Worm (Caenorhabditis elegans): ENCODE measurements around the gene srbc-42.
"Not testable (repeated sequence)": the region's sequence is repeated elsewhere in the genome, so short reads cannot be mapped to it uniquely, and the experiment has no call there.

srbc-42 gene

DNA sequence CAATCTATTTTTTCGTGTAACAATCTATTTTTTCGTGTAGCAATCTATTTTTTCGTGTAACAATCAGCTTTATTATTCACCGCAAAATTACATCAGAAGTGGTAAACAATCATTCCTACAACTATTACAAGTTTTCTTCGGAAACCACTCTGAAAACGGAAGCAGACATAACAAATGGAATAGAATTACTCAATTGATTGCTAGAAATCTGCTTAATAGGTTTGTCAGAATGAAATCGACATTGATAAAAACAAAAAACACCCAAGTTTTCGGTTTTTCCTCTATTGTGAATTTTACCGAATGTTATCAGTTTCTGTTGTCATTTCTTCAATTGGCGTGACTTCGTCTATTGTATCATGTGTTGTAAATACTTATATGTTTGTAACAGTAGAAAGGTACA is 44.2 kb downstream of the srbc-42 start, which contains the start of gene srbc-20:
Gene srbc-20, plus strand, starts transcription at position 301 of the 400 bp plus-strand sequence.
- no peak for TF ChIP-seq ceh-28 (tag; optimal IDR thresholded peaks at IDR 0.05)
- no peak for TF ChIP-seq elt-3 (tag; optimal IDR thresholded peaks at IDR 0.05)
- TF ChIP-seq elt-2 (tag; optimal IDR thresholded peaks at IDR 0.05): no peak

DNA sequence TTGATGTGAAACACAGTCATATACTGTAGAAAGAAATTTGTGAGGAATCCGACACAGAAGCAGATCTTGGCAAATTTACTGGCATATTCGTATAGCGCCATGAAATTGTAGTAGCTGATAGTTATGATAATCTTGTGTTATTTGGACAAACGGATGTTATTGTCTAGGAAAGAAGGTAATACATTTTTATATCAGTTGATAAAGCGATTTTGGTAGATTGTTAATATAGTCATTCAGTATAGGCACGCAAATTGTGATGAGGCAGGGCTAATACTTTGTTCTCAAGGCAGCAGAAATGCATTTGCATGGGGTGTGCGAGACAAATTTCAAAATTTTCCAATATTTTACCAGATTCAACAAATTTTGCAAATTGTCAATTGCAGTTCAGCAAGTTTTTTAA is 45.0 kb downstream of the srbc-42 start, which contains the start of gene str-52:
Gene str-52, minus strand, starts transcription at position 101 of the 400 bp plus-strand sequence.
- TF ChIP-seq ZK546.5 (tag; optimal IDR thresholded peaks at IDR 0.05) (no peak), pha-4 (tag; optimal IDR thresholded peaks at IDR 0.05) (no peak), nfya-1 (tag; optimal IDR thresholded peaks at IDR 0.05; ENCODE audit: insufficient read depth) (no peak), unc-62 (GFP tag; optimal IDR thresholded peaks at IDR 0.05) (no peak), ama-1 (optimal IDR thresholded peaks at IDR 0.05) (no peak), elt-2 (tag; optimal IDR thresholded peaks at IDR 0.05) (no peak), nhr-28 (tag; optimal IDR thresholded peaks at IDR 0.05) (no peak), nhr-237 (tag; optimal IDR thresholded peaks at IDR 0.05) (no peak), mml-1 (tag; optimal IDR thresholded peaks at IDR 0.05) (no peak), fkh-2 (tag; optimal IDR thresholded peaks at IDR 0.05) (no peak), elt-1 (tag; optimal IDR thresholded peaks at IDR 0.05) (no peak), nhr-43 (tag; optimal IDR thresholded peaks at IDR 0.05; ENCODE audit: poor library complexity, severe bottlenecking) (no peak), snpc-4 (tag; optimal IDR thresholded peaks at IDR 0.05) (no peak), elt-3 (tag; optimal IDR thresholded peaks at IDR 0.05) (no peak), nhr-25 (tag; optimal IDR thresholded peaks at IDR 0.05) (no peak), nhr-67 (tag; optimal IDR thresholded peaks at IDR 0.05) (no peak), nhr-76 (tag; optimal IDR thresholded peaks at IDR 0.05) (no peak), eor-1 (tag; optimal IDR thresholded peaks at IDR 0.05) (no peak)

DNA sequence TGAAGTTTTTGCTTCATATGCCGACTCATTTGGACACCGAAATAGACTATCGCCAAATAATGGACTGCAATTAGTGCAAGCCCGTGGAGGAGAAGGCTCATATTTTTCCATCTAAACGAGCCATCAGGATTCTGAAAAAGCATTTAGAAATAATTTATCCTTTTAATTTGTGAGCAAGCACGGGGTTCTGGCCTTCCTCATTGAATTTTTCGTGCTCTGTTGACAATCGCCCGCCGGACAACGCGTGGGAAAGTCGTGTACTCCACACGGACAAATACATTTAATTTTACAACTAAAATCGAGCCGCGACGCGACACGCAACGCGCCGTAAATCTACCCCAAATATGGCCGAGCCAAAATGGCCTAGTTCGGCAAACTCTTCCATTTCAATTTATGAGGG is 46.6 kb downstream of the srbc-42 start, which contains the start of gene F22F7.12:
Gene F22F7.12, minus strand, starts transcription at position 101 of the 400 bp plus-strand sequence.
- TF ChIP-seq sea-2 (GFP tag; optimal IDR thresholded peaks at IDR 0.05); eor-1 (tag; optimal IDR thresholded peaks at IDR 0.05); nhr-43 (tag; optimal IDR thresholded peaks at IDR 0.05; ENCODE audit: poor library complexity, severe bottlenecking): not testable (repeated sequence)

DNA sequence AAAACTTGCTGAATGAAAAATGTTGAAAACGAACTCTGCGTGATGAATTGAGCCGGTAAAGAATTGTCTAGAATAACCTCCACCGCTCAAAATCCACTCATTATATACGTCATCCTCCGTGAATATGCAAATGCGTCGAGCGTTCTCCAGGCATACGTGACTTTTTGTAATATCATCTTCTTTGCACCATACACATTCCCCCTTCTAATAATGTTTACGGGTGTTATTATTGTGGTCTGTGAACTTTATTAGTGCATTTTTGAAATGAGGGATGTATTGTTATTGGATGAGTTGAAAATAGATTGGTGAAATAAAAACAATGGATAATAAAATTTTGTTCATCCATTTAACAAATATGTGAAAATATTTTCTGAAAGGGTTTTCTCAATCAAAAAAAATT is 51.1 kb downstream of the srbc-42 start, which contains the start of gene F22F7.7:
Gene F22F7.7, minus strand, starts transcription at position 125 of the 400 bp plus-strand sequence.
- no peak for TF ChIP-seq nhr-25 (tag; optimal IDR thresholded peaks at IDR 0.05)
